Worm (Caenorhabditis elegans) whole organism, L2 larva: ENCODE results near the gene srh-240.

Source experiments
- ama-1 ChIP-seq: fragments of 150-350 bp; optimal IDR thresholded peaks from 2 replicates; lab custom pipeline; 2018; ENCODE audit warnings: inconsistent platforms
- fos-1 ChIP-seq: fragments of 150-350 bp; optimal IDR thresholded peaks from 2 replicates; lab custom pipeline; 2014; ENCODE audit warnings: missing biosample characterization, missing genetic modification characterization
- gmeb-1 ChIP-seq: fragments of 150-350 bp; optimal IDR thresholded peaks from 2 replicates; lab custom pipeline; 2014; ENCODE audit warnings: missing biosample characterization, missing genetic modification characterization
- lin-11 ChIP-seq: fragments of 150-350 bp; sonication (generic microtip); optimal IDR thresholded peaks from 2 replicates; lab custom pipeline; 2014; ENCODE audit warnings: missing biosample characterization, missing genetic modification characterization, inconsistent platforms, mixed read lengths
- snpc-4 ChIP-seq: fragments of 150-350 bp; optimal IDR thresholded peaks from 2 replicates; lab custom pipeline; 2014; ENCODE audit warnings: missing biosample characterization, missing genetic modification characterization
- unc-39 ChIP-seq: fragments of 150-350 bp; optimal IDR thresholded peaks from 2 replicates; lab custom pipeline; 2014; ENCODE audit warnings: missing biosample characterization, missing genetic modification characterization

- TF ChIP-seq unc-39 (tag; lab: Kevin White, UChicago), result no peak
- no peak for TF ChIP-seq snpc-4 (tag; lab: Kevin White, UChicago)
- no peak for TF ChIP-seq gmeb-1
- TF ChIP-seq fos-1 (tag; lab: Kevin White, UChicago), result no peak
- no peak for TF ChIP-seq lin-11
- TF ChIP-seq ama-1, result no peak
Observed at ce11 chrV:2869503-2869902, 4.5 kb downstream of the srh-240 start, which contains the start of gene srh-241.
